Worm (Caenorhabditis elegans) whole organism, late embryonic: ENCODE measurements around the gene R08F11.4.

Experiments used
- C08G9.2 ChIP-seq: sonication (generic microtip); optimal IDR thresholded peaks from 2 replicates; lab custom pipeline; 2016; ENCODE audit warnings: mild to moderate bottlenecking, missing genetic modification characterization, moderate library complexity, missing compliant biosample characterization
- ama-1 ChIP-seq: fragments of 150-350 bp; optimal IDR thresholded peaks from 2 replicates; lab custom pipeline; 2014
- fkh-10 ChIP-seq: fragments of 150-350 bp; optimal IDR thresholded peaks from 2 replicates; lab custom pipeline; 2014; ENCODE audit warnings: missing biosample characterization, missing genetic modification reagents, missing genetic modification characterization
- nfya-1 ChIP-seq: sonication (generic microtip); optimal IDR thresholded peaks from 2 replicates; lab custom pipeline; 2017; ENCODE audit warnings: missing genetic modification characterization, mild to moderate bottlenecking, missing compliant biosample characterization, antibody characterized with exemption, moderate library complexity
- nhr-11 ChIP-seq: fragments of 150-350 bp; optimal IDR thresholded peaks from 2 replicates; lab custom pipeline; 2014; ENCODE audit warnings: missing biosample characterization, missing genetic modification characterization
- rnt-1 ChIP-seq: sonication (generic microtip); optimal IDR thresholded peaks from 2 replicates; lab custom pipeline; 2016; ENCODE audit warnings: missing genetic modification characterization, missing compliant biosample characterization
- sox-2 ChIP-seq: fragments of 200-800 bp; sonication (Bioruptor generic); IDR thresholded peaks from 2 replicates; pipeline ENCODE4 v1.3.6; 2022; ENCODE audit warnings: missing genetic modification reagents, missing genetic modification characterization, missing compliant biosample characterization

- TF ChIP-seq ama-1 (lab: Kevin White, UChicago) (no peak), nhr-11 (tag; lab: Kevin White, UChicago) (no peak), rnt-1 (tag; lab: Kevin White, UChicago) (no peak), fkh-10 (GFP tag; lab: Kevin White, UChicago) (no peak), sox-2 (GFP tag; lab: Robert Waterston, UW) (no peak), C08G9.2 (tag; lab: Kevin White, UChicago) (no peak), nfya-1 (no peak)
These were observed 4.9 kb downstream of the R08F11.4 start, which contains the start of gene srt-30 for ce11 chrV:3800378-3800777.
